Worm (Caenorhabditis elegans) whole organism, L1 larva: ENCODE data around the gene srh-270.

Source experiments
- F16B12.6 ChIP-seq: fragments of 150-350 bp; optimal IDR thresholded peaks from 2 replicates; lab custom pipeline; 2014; ENCODE audit warnings: missing biosample characterization, missing genetic modification characterization
- Y116A8C.19 ChIP-seq: sonication (generic microtip); optimal IDR thresholded peaks from 2 replicates; lab custom pipeline; 2016; ENCODE audit warnings: missing compliant biosample characterization, missing genetic modification characterization, borderline replicate concordance
- ama-1 ChIP-seq: fragments of 150-350 bp; optimal IDR thresholded peaks from 2 replicates; lab custom pipeline; 2014
- blmp-1 ChIP-seq: fragments of 150-350 bp; optimal IDR thresholded peaks from 2 replicates; lab custom pipeline; 2014; ENCODE audit warnings: missing biosample characterization, missing genetic modification characterization
- ceh-63 ChIP-seq: fragments of 200-800 bp; sonication (Bioruptor generic); optimal IDR thresholded peaks from 2 replicates; lab custom pipeline; 2018; ENCODE audit warnings: mild to moderate bottlenecking, missing genetic modification characterization, missing compliant biosample characterization
- ceh-8 ChIP-seq: fragments of 200-800 bp; sonication (Bioruptor generic); optimal IDR thresholded peaks from 2 replicates; lab custom pipeline; 2018; ENCODE audit warnings: mild to moderate bottlenecking, missing genetic modification characterization, moderate library complexity, missing compliant biosample characterization
- ceh-88 ChIP-seq: fragments of 200-800 bp; sonication (Bioruptor generic); IDR thresholded peaks from 2 replicates; pipeline ENCODE4 v1.3.6; 2022; ENCODE audit warnings: missing genetic modification characterization, missing compliant biosample characterization
- ceh-90 ChIP-seq: sonication (generic microtip); optimal IDR thresholded peaks from 2 replicates; lab custom pipeline; 2016; ENCODE audit warnings: missing genetic modification characterization, missing compliant biosample characterization
- ces-1 ChIP-seq: fragments of 150-350 bp; optimal IDR thresholded peaks from 2 replicates; lab custom pipeline; 2014; ENCODE audit warnings: missing biosample characterization, missing genetic modification reagents, missing genetic modification characterization
- dpl-1 ChIP-seq, 3 experiments: fragments of 150-350 bp in 2 of 3; sonication (generic microtip) in 1 of 3; optimal IDR thresholded peaks; 2 replicates each; lab custom pipeline; 2014 to 2017; ENCODE audit warnings: missing biosample characterization in 3 of 3, missing genetic modification characterization in 3 of 3, missing genetic modification reagents in 3 of 3
- dsc-1 ChIP-seq: sonication (generic microtip); optimal IDR thresholded peaks from 2 replicates; lab custom pipeline; 2016; ENCODE audit warnings: mild to moderate bottlenecking, missing genetic modification characterization, missing compliant biosample characterization
- efl-3 ChIP-seq: fragments of 200-800 bp; sonication (Bioruptor generic); optimal IDR thresholded peaks from 2 replicates; lab custom pipeline; 2018; ENCODE audit warnings: mild to moderate bottlenecking, missing genetic modification characterization, missing compliant biosample characterization
- egl-27 ChIP-seq, 2 experiments: fragments of 150-350 bp in 1 of 2; sonication (generic microtip); optimal IDR thresholded peaks; 3 replicates each; lab custom pipeline; 2017 to 2018; ENCODE audit warnings: missing biosample characterization in 2 of 2, missing genetic modification characterization in 2 of 2, missing genetic modification reagents in 2 of 2
- elt-3 ChIP-seq, 6 experiments: fragments of 150-350 bp in 1 of 6; sonication (generic microtip); optimal IDR thresholded peaks; 2 replicates each; lab custom pipeline; 2017 to 2018; ENCODE audit warnings: missing biosample characterization in 6 of 6, missing genetic modification characterization in 6 of 6, inconsistent platforms in 1 of 6
- fkh-10 ChIP-seq: sonication (generic microtip); optimal IDR thresholded peaks from 2 replicates; lab custom pipeline; 2017; ENCODE audit warnings: missing biosample characterization, missing genetic modification reagents, missing genetic modification characterization
- fkh-8 ChIP-seq: sonication (generic microtip); optimal IDR thresholded peaks from 2 replicates; lab custom pipeline; 2016; ENCODE audit warnings: mild to moderate bottlenecking, missing genetic modification characterization, missing compliant biosample characterization
- hlh-17 ChIP-seq: fragments of 200-800 bp; sonication (Bioruptor generic); optimal IDR thresholded peaks from 2 replicates; lab custom pipeline; 2018; ENCODE audit warnings: missing genetic modification characterization, mild to moderate bottlenecking, missing compliant biosample characterization, moderate library complexity, borderline replicate concordance
- hlh-4 ChIP-seq: sonication (generic microtip); optimal IDR thresholded peaks from 2 replicates; lab custom pipeline; 2016; ENCODE audit warnings: mild to moderate bottlenecking, missing genetic modification characterization, missing compliant biosample characterization
- jun-1 ChIP-seq: fragments of 150-350 bp; optimal IDR thresholded peaks from 2 replicates; lab custom pipeline; 2014; ENCODE audit warnings: missing biosample characterization, missing genetic modification reagents, missing genetic modification characterization
- lin-13 ChIP-seq: fragments of 150-350 bp; optimal IDR thresholded peaks from 2 replicates; lab custom pipeline; 2014; ENCODE audit warnings: missing biosample characterization, missing genetic modification reagents, missing genetic modification characterization
- lin-35 ChIP-seq, 2 experiments: fragments of 150-350 bp; optimal IDR thresholded peaks; 2 replicates each; lab custom pipeline; 2014; ENCODE audit warnings: missing biosample characterization in 2 of 2, missing genetic modification characterization in 2 of 2, missing genetic modification reagents in 2 of 2
- lir-3 ChIP-seq: sonication (generic microtip); optimal IDR thresholded peaks from 2 replicates; lab custom pipeline; 2016; ENCODE audit warnings: mild to moderate bottlenecking, missing genetic modification characterization, moderate library complexity, missing compliant biosample characterization; ENCODE audit not compliant: poor library complexity
- lsy-2 ChIP-seq, 2 experiments: fragments of 150-350 bp; optimal IDR thresholded peaks; 2 replicates each; lab custom pipeline; 2014; ENCODE audit warnings: missing biosample characterization in 2 of 2, missing genetic modification characterization in 2 of 2
- mab-9 ChIP-seq: fragments of 200-800 bp; sonication (Bioruptor generic); IDR thresholded peaks from 2 replicates; pipeline ENCODE4 v1.3.6; 2022; ENCODE audit warnings: missing genetic modification reagents, missing genetic modification characterization, missing compliant biosample characterization
- mdl-1 ChIP-seq, 2 experiments: fragments of 150-350 bp; optimal IDR thresholded peaks; 2 replicates each; lab custom pipeline; 2014 to 2017; ENCODE audit warnings: missing biosample characterization in 2 of 2, missing genetic modification characterization in 2 of 2, inconsistent platforms in 1 of 2
- mef-2 ChIP-seq: fragments of 150-350 bp; optimal IDR thresholded peaks from 2 replicates; lab custom pipeline; 2014; ENCODE audit warnings: missing biosample characterization, missing genetic modification characterization
- nhr-11 ChIP-seq: fragments of 150-350 bp; optimal IDR thresholded peaks from 2 replicates; lab custom pipeline; 2014; ENCODE audit warnings: missing biosample characterization, missing genetic modification characterization
- nhr-19 ChIP-seq: fragments of 200-800 bp; sonication (Bioruptor generic); conservative IDR thresholded peaks from 2 replicates; pipeline ENCODE4 v1.3.6; 2022; ENCODE audit warnings: missing genetic modification characterization, missing compliant biosample characterization
- nhr-237 ChIP-seq: fragments of 150-350 bp; optimal IDR thresholded peaks from 2 replicates; lab custom pipeline; 2014; ENCODE audit warnings: missing biosample characterization, missing genetic modification characterization
- nhr-28 ChIP-seq: fragments of 150-350 bp; optimal IDR thresholded peaks from 2 replicates; lab custom pipeline; 2014; ENCODE audit warnings: missing biosample characterization, missing genetic modification characterization
- nhr-77 ChIP-seq: fragments of 150-350 bp; optimal IDR thresholded peaks from 2 replicates; lab custom pipeline; 2014; ENCODE audit warnings: missing biosample characterization, missing genetic modification characterization
- nhr-85 ChIP-seq: sonication (generic microtip); peaks from one replicate; lab custom pipeline; 2016; ENCODE audit warnings: missing genetic modification characterization, inconsistent platforms, missing compliant biosample characterization
- skn-1 ChIP-seq: fragments of 150-350 bp; optimal IDR thresholded peaks from 2 replicates; lab custom pipeline; 2014; ENCODE audit warnings: missing biosample characterization, missing genetic modification characterization
- snpc-4 ChIP-seq: fragments of 150-350 bp; optimal IDR thresholded peaks from 2 replicates; lab custom pipeline; 2014; ENCODE audit warnings: missing biosample characterization, missing genetic modification characterization
- swsn-7 ChIP-seq: sonication (generic microtip); optimal IDR thresholded peaks from 2 replicates; lab custom pipeline; 2016; ENCODE audit warnings: missing genetic modification characterization, missing compliant biosample characterization
- tbx-2 ChIP-seq: sonication (generic microtip); optimal IDR thresholded peaks from 2 replicates; lab custom pipeline; 2016; ENCODE audit warnings: missing genetic modification characterization, missing compliant biosample characterization
- unc-130 ChIP-seq: fragments of 150-350 bp; optimal IDR thresholded peaks from 2 replicates; lab custom pipeline; 2017; ENCODE audit warnings: missing biosample characterization, missing genetic modification characterization, inconsistent platforms
- unc-86 ChIP-seq: sonication (generic microtip); optimal IDR thresholded peaks from 2 replicates; lab custom pipeline; 2016; ENCODE audit warnings: missing genetic modification characterization, missing compliant biosample characterization
- vab-15 ChIP-seq: sonication (generic microtip); optimal IDR thresholded peaks from 2 replicates; lab custom pipeline; 2017; ENCODE audit warnings: missing genotype, mild to moderate bottlenecking, missing genetic modification characterization, missing compliant biosample characterization
- ztf-11 ChIP-seq, 2 experiments: sonication (generic microtip); optimal IDR thresholded peaks; 2 replicates each; lab custom pipeline; 2016 to 2017; ENCODE audit warnings: missing genetic modification characterization in 2 of 2, missing biosample characterization in 1 of 2, missing compliant biosample characterization in 1 of 2

srh-270 gene

ce11 chrV:2861505-2861904 lies at the start of gene srh-270:
Gene srh-270, minus strand, starts transcription at chrV:2861605.
- TF ChIP-seq dsc-1 (tag; lab: Kevin White, UChicago) (no peak), unc-86 (tag; lab: Kevin White, UChicago) (no peak), ceh-63 (GFP tag; lab: Kevin White, UChicago) (no peak), nhr-28 (tag; lab: Kevin White, UChicago) (no peak), mdl-1 (tag; optimal IDR thresholded peaks at IDR 0.05; lab: Kevin White, UChicago) (no peak), unc-130 (no peak), jun-1 (tag; lab: Kevin White, UChicago) (no peak), ceh-8 (GFP tag; lab: Kevin White, UChicago) (no peak), nhr-237 (tag; lab: Kevin White, UChicago) (no peak), fkh-8 (no peak), nhr-19 (no peak), snpc-4 (tag; lab: Kevin White, UChicago) (no peak), lin-35 (GFP tag; optimal IDR thresholded peaks at IDR 0.05; lab: Kevin White, UChicago) (no peak), nhr-77 (tag; lab: Kevin White, UChicago) (no peak), skn-1 (tag; lab: Kevin White, UChicago) (no peak), F16B12.6 (tag; lab: Kevin White, UChicago) (no peak), hlh-4 (tag; lab: Kevin White, UChicago) (no peak), mab-9 (GFP tag; lab: Robert Waterston, UW) (no peak), tbx-2 (no peak)

ce11 chrV:2909525-2909924 lies 48.1 kb upstream of the srh-270 start, which contains the start of gene zmp-3:
Gene zmp-3, minus strand, starts transcription at chrV:2909625.
- TF ChIP-seq elt-3 (tag; optimal IDR thresholded peaks at IDR 0.05; lab: Kevin White, UChicago) (peak in 1 of 6 experiments; percentile 42), lsy-2 (tag; optimal IDR thresholded peaks at IDR 0.05; lab: Kevin White, UChicago) (no peak), swsn-7 (tag; lab: Kevin White, UChicago) (no peak), egl-27 (tag; optimal IDR thresholded peaks at IDR 0.05; lab: Kevin White, UChicago) (no peak), vab-15 (tag; lab: Kevin White, UChicago) (no peak), ceh-8 (GFP tag; lab: Kevin White, UChicago) (no peak), skn-1 (tag; lab: Kevin White, UChicago) (no peak), lir-3 (no peak), hlh-17 (GFP tag; lab: Kevin White, UChicago) (no peak), ceh-88 (GFP tag; lab: Robert Waterston, UW) (no peak), fkh-8 (no peak), nhr-85 (tag; lab: Kevin White, UChicago) (peak; percentile 60), efl-3 (GFP tag; lab: Kevin White, UChicago) (no peak)

- TF ChIP-seq ama-1 (lab: Kevin White, UChicago) (no peak), egl-27 (tag; optimal IDR thresholded peaks at IDR 0.05; lab: Kevin White, UChicago) (no peak), nhr-85 (tag; lab: Kevin White, UChicago) (no peak), fkh-10 (GFP tag; lab: Kevin White, UChicago) (no peak), dpl-1 (GFP tag; optimal IDR thresholded peaks at IDR 0.05; lab: Kevin White, UChicago) (no peak), Y116A8C.19 (tag; lab: Kevin White, UChicago) (no peak), blmp-1 (tag; lab: Kevin White, UChicago) (no peak), ces-1 (GFP tag; lab: Kevin White, UChicago) (no peak), lin-13 (GFP tag; lab: Kevin White, UChicago) (no peak), ceh-90 (no peak), skn-1 (tag; lab: Kevin White, UChicago) (no peak), mef-2 (no peak), tbx-2 (no peak), ztf-11 (tag; optimal IDR thresholded peaks at IDR 0.05; lab: Kevin White, UChicago) (no peak), nhr-11 (tag; lab: Kevin White, UChicago) (no peak), dsc-1 (tag; lab: Kevin White, UChicago) (no peak)
Measured at ce11 chrV:2903227-2903626, 41.8 kb upstream of the srh-270 start, which contains the start of gene C31B8.7. Gene C31B8.7, minus strand, starts transcription at chrV:2903327.
